Worm (Caenorhabditis elegans): Measurements from ENCODE around the gene F31E3.12.

Gene F31E3.12

DNA sequence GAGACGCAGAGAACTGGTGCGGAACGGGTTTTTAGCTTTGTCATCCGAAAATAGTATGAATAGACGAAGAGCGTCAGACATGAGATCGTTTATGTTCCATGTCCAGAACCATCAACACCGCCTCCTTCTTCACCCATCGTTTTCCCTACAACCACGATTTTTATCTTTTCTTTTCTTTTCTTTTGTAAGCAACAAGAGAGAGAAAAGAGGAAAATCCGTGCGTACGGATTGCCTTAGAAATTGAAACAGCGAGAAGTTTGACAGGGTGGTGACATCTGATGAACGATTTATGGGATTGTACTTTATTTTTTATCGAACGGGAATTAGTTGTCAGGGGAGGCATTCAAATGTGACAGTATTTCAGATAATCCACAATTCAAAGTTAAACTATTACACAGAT, 23.4 kb upstream of the F31E3.12 start, which contains the start of gene abu-13:
Gene abu-13 (minus strand): TSS at position 152 of the 400 bp plus-strand sequence.
- TF ChIP-seq elt-1 (tag; optimal IDR thresholded peaks at IDR 0.05; ENCODE audit: borderline replicate concordance, insufficient read depth) = no peak
- TF ChIP-seq ceh-83 (GFP tag; optimal IDR thresholded peaks at IDR 0.05) = no peak
- TF ChIP-seq ceh-39 (tag; optimal IDR thresholded peaks at IDR 0.05) = no peak
- no peak for TF ChIP-seq flh-1 (GFP tag; optimal IDR thresholded peaks at IDR 0.05)
- no peak for TF ChIP-seq nhr-76 (tag; optimal IDR thresholded peaks at IDR 0.05)
- TF ChIP-seq pha-4 (tag; optimal IDR thresholded peaks at IDR 0.05) = no peak
- no peak for TF ChIP-seq bed-3 (GFP tag; optimal IDR thresholded peaks at IDR 0.05)
- no peak for TF ChIP-seq unc-62 (GFP tag; optimal IDR thresholded peaks at IDR 0.05)

- TF ChIP-seq lin-32 (GFP tag; optimal IDR thresholded peaks at IDR 0.05) = no peak
- TF ChIP-seq ceh-39 (tag; optimal IDR thresholded peaks at IDR 0.05) = no peak
- peak; percentile 58 for TF ChIP-seq hlh-1 (tag; optimal IDR thresholded peaks at IDR 0.05)
- TF ChIP-seq pha-4 (tag; optimal IDR thresholded peaks at IDR 0.05) = no peak
- TF ChIP-seq bed-3 (GFP tag; optimal IDR thresholded peaks at IDR 0.05) = no peak
- TF ChIP-seq ztf-11 (tag; optimal IDR thresholded peaks at IDR 0.05) = no peak
- no peak for TF ChIP-seq unc-120 (tag; optimal IDR thresholded peaks at IDR 0.05; ENCODE audit: poor library complexity, severe bottlenecking)
- TF ChIP-seq sem-2 (GFP tag; optimal IDR thresholded peaks at IDR 0.05) = no peak
- no peak for TF ChIP-seq nhr-12 (tag; optimal IDR thresholded peaks at IDR 0.05)
These were observed 22.8 kb upstream of the F31E3.12 start, which contains the start of gene let-711 for ce11 chrIII:6946382-6946781. Gene let-711, plus strand, starts transcription at chrIII:6946718.

ce11 chrIII:6947896-6948295, 21.3 kb upstream of the F31E3.12 start:
- TF ChIP-seq zip-8 (tag; optimal IDR thresholded peaks at IDR 0.05) (no peak), unc-120 (tag; optimal IDR thresholded peaks at IDR 0.05; ENCODE audit: poor library complexity, severe bottlenecking) (peak; percentile 53), hlh-1 (tag; optimal IDR thresholded peaks at IDR 0.05) (peak; percentile 77), M03D4.4 (tag; optimal IDR thresholded peaks at IDR 0.05) (peak; percentile 22)

ce11 chrIII:6951435-6951834, 17.8 kb upstream of the F31E3.12 start:
- TF ChIP-seq unc-120 (tag; optimal IDR thresholded peaks at IDR 0.05; ENCODE audit: poor library complexity, severe bottlenecking) (no peak), mab-5 (tag; optimal IDR thresholded peaks at IDR 0.05) (no peak), nhr-2 (tag; optimal IDR thresholded peaks at IDR 0.05) (no peak), tbx-8 (GFP tag; optimal IDR thresholded peaks at IDR 0.05) (no peak), elt-1 (tag; optimal IDR thresholded peaks at IDR 0.05; ENCODE audit: borderline replicate concordance, insufficient read depth) (no peak), lsy-2 (tag; optimal IDR thresholded peaks at IDR 0.05) (no peak), nhr-237 (tag; optimal IDR thresholded peaks at IDR 0.05) (peak; percentile 13), drap-1 (GFP tag; optimal IDR thresholded peaks at IDR 0.05) (no peak), blmp-1 (tag; optimal IDR thresholded peaks at IDR 0.05) (peak; percentile 47), ceh-39 (tag; optimal IDR thresholded peaks at IDR 0.05) (no peak), elt-3 (tag; optimal IDR thresholded peaks at IDR 0.05) (no peak), bed-3 (GFP tag; optimal IDR thresholded peaks at IDR 0.05) (no peak), ceh-43 (GFP tag; optimal IDR thresholded peaks at IDR 0.05) (no peak), ztf-11 (tag; optimal IDR thresholded peaks at IDR 0.05) (no peak), mep-1 (tag; optimal IDR thresholded peaks at IDR 0.05) (no peak), unc-39 (tag; optimal IDR thresholded peaks at IDR 0.05) (no peak)

DNA sequence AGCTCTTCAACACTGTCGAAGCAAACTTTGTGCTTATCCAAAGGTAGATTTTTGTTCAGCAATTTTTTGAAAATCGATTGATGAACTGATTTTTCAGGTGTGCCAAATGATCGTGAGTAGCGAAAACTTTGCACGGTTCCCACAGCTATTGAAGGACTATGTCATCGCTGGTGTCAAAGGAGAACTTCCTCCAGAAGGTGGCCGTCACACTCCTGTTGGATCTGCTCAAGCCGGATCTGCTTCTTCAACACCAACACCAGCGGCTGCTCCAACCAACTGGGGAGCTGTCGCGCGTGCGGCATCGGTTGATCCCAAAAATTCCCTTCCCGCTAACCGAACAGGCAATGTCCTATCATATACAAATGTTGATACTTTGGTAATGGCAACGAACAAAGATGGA, 15.8 kb upstream of the F31E3.12 start:
- no peak for TF ChIP-seq nhr-237 (tag; optimal IDR thresholded peaks at IDR 0.05)
- TF ChIP-seq nhr-2 (tag; optimal IDR thresholded peaks at IDR 0.05) = no peak
- no peak for TF ChIP-seq zip-8 (tag; optimal IDR thresholded peaks at IDR 0.05)
- no peak for TF ChIP-seq ham-2 (GFP tag; optimal IDR thresholded peaks at IDR 0.05)
- TF ChIP-seq mab-5 (tag; optimal IDR thresholded peaks at IDR 0.05) = no peak
- TF ChIP-seq ceh-43 (GFP tag; optimal IDR thresholded peaks at IDR 0.05) = no peak
- no peak for TF ChIP-seq hlh-1 (tag; optimal IDR thresholded peaks at IDR 0.05)

- TF ChIP-seq nhr-237 (tag; optimal IDR thresholded peaks at IDR 0.05) (no peak), ceh-39 (tag; optimal IDR thresholded peaks at IDR 0.05) (no peak), blmp-1 (tag; optimal IDR thresholded peaks at IDR 0.05) (no peak), nhr-28 (tag; optimal IDR thresholded peaks at IDR 0.05) (no peak), sptf-1 (tag; optimal IDR thresholded peaks at IDR 0.05) (no peak), lin-32 (GFP tag; optimal IDR thresholded peaks at IDR 0.05) (no peak), nhr-76 (tag; optimal IDR thresholded peaks at IDR 0.05) (no peak), drap-1 (GFP tag; optimal IDR thresholded peaks at IDR 0.05) (no peak), ces-1 (GFP tag; optimal IDR thresholded peaks at IDR 0.05) (no peak), unc-39 (tag; optimal IDR thresholded peaks at IDR 0.05) (no peak), unc-120 (tag; optimal IDR thresholded peaks at IDR 0.05; ENCODE audit: poor library complexity, severe bottlenecking) (no peak)
These were observed 15.2 kb upstream of the F31E3.12 start for ce11 chrIII:6953978-6954377.
